Fruit fly (Drosophila melanogaster): ENCODE results near the gene CG12493.

The CG12493 gene

DNA sequence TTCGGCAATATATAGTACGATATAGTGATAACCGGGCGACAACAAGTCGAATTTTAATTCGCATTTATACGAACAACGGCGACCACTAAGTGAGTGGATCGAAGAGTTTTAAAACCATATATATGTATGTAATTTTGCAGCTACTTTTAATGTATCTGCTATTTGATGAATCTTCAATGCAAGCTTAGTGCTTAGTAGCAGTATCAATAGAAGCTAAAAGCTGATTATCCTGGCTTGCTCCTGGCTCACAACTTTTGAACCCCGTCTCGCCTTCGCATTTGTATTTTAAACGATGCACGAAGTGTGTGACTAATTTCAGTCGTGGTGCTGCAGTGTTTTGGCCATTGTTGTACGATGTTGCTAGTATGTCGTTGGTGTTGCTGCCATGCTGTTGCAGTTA is 16.9 kb downstream of the CG12493 start:
- TF ChIP-seq net (GFP tag; optimal IDR thresholded peaks at IDR 0.05) (no peak), Eip75B (GFP tag; optimal IDR thresholded peaks at IDR 0.05) (no peak), CG32006 (GFP tag; optimal IDR thresholded peaks at IDR 0.05) (peak; percentile 58), esn (GFP tag; optimal IDR thresholded peaks at IDR 0.05) (no peak), pdm3 (GFP tag; optimal IDR thresholded peaks at IDR 0.05) (peak; percentile 15), CG6792 (GFP tag; optimal IDR thresholded peaks at IDR 0.05) (no peak), Sox15 (GFP tag; optimal IDR thresholded peaks at IDR 0.05) (no peak), Eip78C (GFP tag) (peak; percentile 31), CG11294 (GFP tag; IDR thresholded peaks at IDR 0.05) (peak; percentile 58), Sox102F (GFP tag; optimal IDR thresholded peaks at IDR 0.05) (no peak), OdsH (GFP tag; optimal IDR thresholded peaks at IDR 0.05) (no peak), CG6808 (GFP tag; optimal IDR thresholded peaks at IDR 0.05) (no peak), eg (GFP tag; IDR thresholded peaks at IDR 0.05) (peak; percentile 78; the same call in 2 of the 3 replicates), CG4318 (GFP tag; optimal IDR thresholded peaks at IDR 0.05) (no peak), Hr38 (GFP tag; optimal IDR thresholded peaks at IDR 0.05) (no peak), CG7368 (GFP tag; optimal IDR thresholded peaks at IDR 0.05) (no peak), Hr39 (GFP tag; optimal IDR thresholded peaks at IDR 0.05) (no peak), topi (GFP tag; optimal IDR thresholded peaks at IDR 0.05) (no peak), dsx (GFP tag; optimal IDR thresholded peaks at IDR 0.05; ENCODE audit: poor library complexity, severe bottlenecking) (no peak), CG8119 (GFP tag; IDR thresholded peaks at IDR 0.05) (0 out of 3 replicates have a peak, but pooled peaks have one; percentile 53), CG15336 (GFP tag; IDR thresholded peaks at IDR 0.05) (peak; percentile 66), Gug (GFP tag; IDR thresholded peaks at IDR 0.05) (peak; percentile 59), CG10631 (GFP tag; optimal IDR thresholded peaks at IDR 0.05) (no peak), fkh (GFP tag; optimal IDR thresholded peaks at IDR 0.05) (no peak), svp (GFP tag) (no peak), CG8632 (GFP tag; optimal IDR thresholded peaks at IDR 0.05) (no peak), CG6276 (GFP tag; optimal IDR thresholded peaks at IDR 0.05) (peak; percentile 2), Hr4 (GFP tag; optimal IDR thresholded peaks at IDR 0.05) (peak; percentile 73), CG8319 (GFP tag; optimal IDR thresholded peaks at IDR 0.05) (no peak), CG6163 (GFP tag; IDR thresholded peaks at IDR 0.05) (peak; percentile 58; the same call in 2 of the 3 replicates), cyc (GFP tag; optimal IDR thresholded peaks at IDR 0.05) (no peak), CG10669 (GFP tag; optimal IDR thresholded peaks at IDR 0.05) (no peak)

DNA sequence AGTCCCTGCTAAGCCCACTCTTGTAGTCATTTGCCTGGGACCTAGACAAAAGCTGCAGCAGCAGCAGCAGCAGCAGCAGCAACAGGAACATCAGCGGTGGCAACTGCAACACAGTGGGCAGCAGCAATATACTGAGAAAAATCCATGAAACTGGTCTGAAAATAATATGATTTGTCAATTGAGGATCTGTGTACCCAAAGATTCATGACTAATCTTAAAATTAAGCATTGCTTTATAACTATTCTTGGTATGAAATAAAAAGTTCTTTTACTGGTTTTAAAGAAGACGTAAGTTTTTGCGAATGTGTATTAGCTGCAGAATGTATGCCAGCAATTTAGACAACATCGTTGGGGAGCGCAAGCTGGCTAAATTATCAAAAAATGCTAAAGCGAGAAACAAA is 21.9 kb downstream of the CG12493 start:
- TF ChIP-seq Ets96B (tag; optimal IDR thresholded peaks at IDR 0.05) (peak; percentile 27), Hr39 (GFP tag; optimal IDR thresholded peaks at IDR 0.05) (no peak), CG7368 (GFP tag; optimal IDR thresholded peaks at IDR 0.05) (no peak), CG11294 (GFP tag; IDR thresholded peaks at IDR 0.05) (peak; percentile 51), Eip75B (GFP tag; optimal IDR thresholded peaks at IDR 0.05) (peak; percentile 70), Eip93F (GFP tag; optimal IDR thresholded peaks at IDR 0.05) (no peak), CG34406 (GFP tag; optimal IDR thresholded peaks at IDR 0.05) (no peak), dsx (GFP tag; optimal IDR thresholded peaks at IDR 0.05; ENCODE audit: poor library complexity, severe bottlenecking) (peak; percentile 76), Hr4 (GFP tag; optimal IDR thresholded peaks at IDR 0.05) (peak; percentile 62), CG15336 (GFP tag; IDR thresholded peaks at IDR 0.05) (peak; percentile 63), CG6808 (GFP tag; optimal IDR thresholded peaks at IDR 0.05) (no peak), Gug (GFP tag; IDR thresholded peaks at IDR 0.05) (peak; percentile 55), CG11902 (GFP tag; optimal IDR thresholded peaks at IDR 0.05) (no peak), OdsH (GFP tag; optimal IDR thresholded peaks at IDR 0.05) (peak; percentile 62), Smox (GFP tag; optimal IDR thresholded peaks at IDR 0.05) (no peak), achi (GFP tag; optimal IDR thresholded peaks at IDR 0.05) (peak; percentile 65), acj6 (GFP tag; optimal IDR thresholded peaks at IDR 0.05) (peak; percentile 60), vri (GFP tag; optimal IDR thresholded peaks at IDR 0.05) (no peak), CG4318 (GFP tag; optimal IDR thresholded peaks at IDR 0.05) (peak; percentile 52), net (GFP tag; optimal IDR thresholded peaks at IDR 0.05) (peak; percentile 61), CG6163 (GFP tag; IDR thresholded peaks at IDR 0.05) (peak; percentile 60; the same call in 1 of the 3 replicates), CG6854 (GFP tag; optimal IDR thresholded peaks at IDR 0.05) (no peak), eg (GFP tag; IDR thresholded peaks at IDR 0.05) (no peak), CG8319 (GFP tag; optimal IDR thresholded peaks at IDR 0.05) (no peak), spab (GFP tag; optimal IDR thresholded peaks at IDR 0.05) (peak; percentile 6), CG10669 (GFP tag; optimal IDR thresholded peaks at IDR 0.05) (peak; percentile 27), CG3032 (tag; optimal IDR thresholded peaks at IDR 0.05) (peak; percentile 59), fd59A (GFP tag; optimal IDR thresholded peaks at IDR 0.05) (peak; percentile 52), Lpt (GFP tag; optimal IDR thresholded peaks at IDR 0.05) (peak; percentile 23), salr (GFP tag; optimal IDR thresholded peaks at IDR 0.05) (peak; percentile 35 to 69), ss (GFP tag; optimal IDR thresholded peaks at IDR 0.05) (peak in 1 of 2 experiments; percentile 45), Eip78C (GFP tag) (peak; percentile 41), Sox15 (GFP tag; optimal IDR thresholded peaks at IDR 0.05) (no peak), lz (GFP tag; optimal IDR thresholded peaks at IDR 0.05) (no peak), Sox14 (GFP tag; optimal IDR thresholded peaks at IDR 0.05) (peak; percentile 67)
